Worm (Caenorhabditis elegans): ENCODE results near the gene srh-222.
"Not testable (repeated sequence)": the region's sequence is repeated elsewhere in the genome, so short reads cannot be mapped to it uniquely, and the experiment has no call there.

srh-222 gene

DNA sequence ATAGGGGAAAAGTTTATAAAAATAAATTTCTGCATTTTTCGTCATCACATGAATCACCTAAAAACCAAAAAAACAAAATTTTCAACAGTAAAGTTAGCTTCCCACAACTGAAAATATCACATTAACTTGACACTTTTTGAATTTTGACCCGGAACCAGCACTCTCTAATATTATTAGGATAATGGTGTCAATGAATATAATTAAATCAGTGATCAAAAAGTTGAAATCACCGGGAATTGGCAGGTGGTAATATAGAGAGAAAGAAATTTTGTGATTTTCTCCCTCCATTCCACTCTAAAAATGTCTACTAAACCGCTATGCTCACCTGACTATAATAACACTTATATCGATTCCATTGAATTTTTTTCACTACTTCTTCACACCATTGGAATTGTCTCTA lies at the start of gene srh-222:
srh-222 (plus strand) TSS at position 301 of the 400 bp plus-strand sequence.
- no peak for TF ChIP-seq C06A6.2 (GFP tag; conservative IDR thresholded peaks at IDR 0.05)
- no peak for TF ChIP-seq efl-1 (GFP tag; optimal IDR thresholded peaks at IDR 0.05)
- TF ChIP-seq gei-17 (GFP tag; optimal IDR thresholded peaks at IDR 0.05): no peak
- no peak for TF ChIP-seq chd-7 (tag; optimal IDR thresholded peaks at IDR 0.05)
- no peak for TF ChIP-seq egl-44 (GFP tag; IDR thresholded peaks at IDR 0.05)
- TF ChIP-seq let-607 (tag; optimal IDR thresholded peaks at IDR 0.05): no peak
- no peak for TF ChIP-seq madf-3 (GFP tag; IDR thresholded peaks at IDR 0.05)
- no peak for TF ChIP-seq let-526 (GFP tag; IDR thresholded peaks at IDR 0.05)
- no peak for TF ChIP-seq nfya-1 (tag; optimal IDR thresholded peaks at IDR 0.05; ENCODE audit: borderline replicate concordance, insufficient read depth)
- TF ChIP-seq B0261.1 (tag; optimal IDR thresholded peaks at IDR 0.05): no peak
- no peak for TF ChIP-seq ztf-25 (GFP tag; IDR thresholded peaks at IDR 0.05)
- no peak for TF ChIP-seq lin-54 (GFP tag; optimal IDR thresholded peaks at IDR 0.05)
- TF ChIP-seq hlh-12 (tag; optimal IDR thresholded peaks at IDR 0.05): no peak
- no peak for TF ChIP-seq hmg-1.2 (GFP tag; IDR thresholded peaks at IDR 0.05)
- no peak for TF ChIP-seq sdz-38 (tag; optimal IDR thresholded peaks at IDR 0.05)
- no peak for TF ChIP-seq ama-1 (optimal IDR thresholded peaks at IDR 0.05)
- TF ChIP-seq ama-1 (GFP tag; optimal IDR thresholded peaks at IDR 0.05): no peak
- TF ChIP-seq ztf-28 (GFP tag; IDR thresholded peaks at IDR 0.05): no peak
- no peak for TF ChIP-seq tlf-1 (GFP tag; optimal IDR thresholded peaks at IDR 0.05)
- TF ChIP-seq Y56A3A.18 (GFP tag; IDR thresholded peaks at IDR 0.05): no peak
- no peak for TF ChIP-seq T26A5.8 (tag; optimal IDR thresholded peaks at IDR 0.05)

DNA sequence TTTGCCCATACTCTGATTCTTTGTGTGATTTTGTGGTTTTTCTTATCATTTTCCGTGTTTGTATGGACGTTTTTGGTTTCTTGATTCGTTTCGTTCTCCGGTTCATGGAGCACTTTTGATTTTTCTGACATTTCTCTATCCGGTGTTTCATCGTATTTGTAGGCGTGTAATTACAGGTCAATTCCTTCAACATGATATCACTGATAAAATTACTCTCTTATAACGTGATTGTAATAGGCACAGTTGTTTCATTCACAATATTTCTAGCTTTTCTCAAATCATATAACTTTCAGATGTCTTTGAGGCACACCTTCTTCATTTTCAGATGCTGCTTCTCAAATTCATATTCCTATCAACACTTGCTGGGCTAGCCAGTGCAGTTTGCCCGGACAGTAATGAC lies 47.2 kb upstream of the srh-222 start, which contains the start of gene clec-70:
clec-70 (plus strand) TSS at position 301 of the 400 bp plus-strand sequence.
- TF ChIP-seq let-607 (tag; optimal IDR thresholded peaks at IDR 0.05); F22D6.2 (tag; optimal IDR thresholded peaks at IDR 0.05); ztf-28 (GFP tag; IDR thresholded peaks at IDR 0.05): not testable (repeated sequence)

DNA sequence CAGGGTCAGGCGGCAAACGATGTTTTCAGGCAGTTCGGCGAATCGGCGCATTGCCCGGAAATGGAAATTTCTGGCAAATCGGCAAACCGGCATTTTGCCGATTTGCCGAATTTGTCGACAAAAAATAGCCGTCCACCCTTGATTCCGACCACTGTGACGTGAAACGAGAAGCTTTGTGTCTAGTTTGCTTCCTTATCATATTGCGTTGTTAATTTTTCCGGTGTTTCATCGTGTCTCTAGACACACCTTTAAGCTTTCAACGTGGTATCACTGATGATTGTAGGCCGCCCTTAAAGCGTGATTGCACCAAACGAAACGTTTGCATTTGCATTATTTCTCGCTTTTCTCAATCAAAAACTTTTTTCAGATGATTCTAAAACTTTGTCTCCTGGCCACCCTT lies 42.5 kb upstream of the srh-222 start, which contains the start of gene clec-71:
clec-71 (plus strand) TSS at position 362 of the 400 bp plus-strand sequence.
- TF ChIP-seq dox-1 (GFP tag; IDR thresholded peaks at IDR 0.05) (no peak), B0336.3 (GFP tag; IDR thresholded peaks at IDR 0.05) (no peak), ama-1 (optimal IDR thresholded peaks at IDR 0.05) (no peak), ama-1 (GFP tag; optimal IDR thresholded peaks at IDR 0.05) (no peak), sea-2 (GFP tag; IDR thresholded peaks at IDR 0.05) (no peak)

DNA sequence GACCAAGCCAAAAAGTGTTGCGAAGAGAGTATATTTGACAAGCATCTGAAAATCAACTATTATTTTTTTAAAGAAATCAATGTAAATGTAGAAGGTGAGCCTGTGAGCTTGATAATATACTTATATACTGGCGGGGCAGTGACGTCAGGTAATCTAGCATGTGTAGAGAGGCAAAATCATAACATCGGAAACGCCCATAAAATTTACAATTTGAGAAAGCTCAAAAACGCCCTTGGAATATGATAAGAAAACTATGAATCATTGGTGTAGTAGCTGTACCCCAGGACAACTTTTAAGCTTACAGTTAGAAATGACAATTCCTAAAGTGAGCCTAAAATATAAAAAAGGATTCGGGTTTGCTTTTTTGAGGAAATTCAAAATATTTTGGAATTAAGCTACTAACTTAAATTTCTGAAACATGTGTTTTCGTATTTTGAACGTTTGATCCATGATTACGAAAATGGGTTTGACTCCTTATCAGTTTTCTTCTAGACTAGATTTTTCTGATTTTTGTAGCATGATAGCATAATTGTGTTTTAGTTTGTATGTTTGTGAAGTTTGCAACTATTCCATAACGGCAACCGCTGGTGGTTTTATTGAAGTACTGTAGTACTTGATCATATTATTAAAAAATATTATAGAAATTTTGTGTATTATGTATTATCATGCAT lies 37.8 kb upstream of the srh-222 start, which contains the start of gene clec-174:
clec-174 (minus strand) TSS at position 51 of the 671 bp plus-strand sequence.
- no peak for TF ChIP-seq nhr-179 (tag; optimal IDR thresholded peaks at IDR 0.05)
- no peak for TF ChIP-seq pbrm-1 (GFP tag; IDR thresholded peaks at IDR 0.05)
- TF ChIP-seq lin-26 (GFP tag; IDR thresholded peaks at IDR 0.05): no peak
- no peak for TF ChIP-seq F39B2.1 (GFP tag; IDR thresholded peaks at IDR 0.05)
- no peak for TF ChIP-seq athp-1 (tag; optimal IDR thresholded peaks at IDR 0.05)
- no peak for TF ChIP-seq dpl-1 (GFP tag; optimal IDR thresholded peaks at IDR 0.05)
- TF ChIP-seq Y56A3A.18 (GFP tag; IDR thresholded peaks at IDR 0.05): no peak

DNA sequence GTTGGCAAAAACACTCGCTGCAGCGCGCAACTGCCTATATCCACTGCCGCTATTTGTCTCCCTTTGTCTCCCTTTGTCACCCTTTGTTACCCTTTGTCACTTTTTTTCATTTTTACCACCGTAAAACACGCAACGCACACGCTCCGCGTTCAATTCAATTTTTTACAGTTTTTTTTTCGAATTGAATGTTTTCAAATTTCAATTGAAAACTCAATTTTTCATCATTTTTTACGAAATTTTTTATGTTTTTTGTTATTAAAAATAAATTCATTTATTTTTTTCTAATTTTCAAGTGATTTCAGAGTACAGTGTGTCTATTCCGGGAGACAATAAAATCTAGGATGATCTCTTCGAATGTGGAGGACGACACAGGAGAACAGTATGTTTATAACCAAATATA lies 36.6 kb upstream of the srh-222 start, which contains the start of gene Y46C8AL.11:
Y46C8AL.11 (plus strand) TSS at position 301 of the 400 bp plus-strand sequence.
- no peak for TF ChIP-seq dpl-1 (GFP tag; optimal IDR thresholded peaks at IDR 0.05)
- TF ChIP-seq hrde-1 (tag; optimal IDR thresholded peaks at IDR 0.05; ENCODE audit: borderline replicate concordance): no peak
- no peak for TF ChIP-seq ztf-28 (GFP tag; IDR thresholded peaks at IDR 0.05)
- TF ChIP-seq sdz-38 (tag; optimal IDR thresholded peaks at IDR 0.05): no peak
- TF ChIP-seq ceh-40 (GFP tag; IDR thresholded peaks at IDR 0.05): no peak
- TF ChIP-seq nfya-2 (GFP tag; IDR thresholded peaks at IDR 0.05): no peak
- TF ChIP-seq mxl-1 (tag; optimal IDR thresholded peaks at IDR 0.05): no peak
- TF ChIP-seq Y53F4B.3 (GFP tag; IDR thresholded peaks at IDR 0.05): no peak
- TF ChIP-seq lin-54 (GFP tag; optimal IDR thresholded peaks at IDR 0.05): no peak
- TF ChIP-seq chd-7 (tag; optimal IDR thresholded peaks at IDR 0.05): no peak
- no peak for TF ChIP-seq rec-8 (tag; optimal IDR thresholded peaks at IDR 0.05)
- no peak for TF ChIP-seq bed-2 (GFP tag; IDR thresholded peaks at IDR 0.05)
- no peak for TF ChIP-seq ceh-79 (tag; optimal IDR thresholded peaks at IDR 0.05)
- TF ChIP-seq pbrm-1 (GFP tag; IDR thresholded peaks at IDR 0.05): no peak
- no peak for TF ChIP-seq snpc-3.4 (tag; optimal IDR thresholded peaks at IDR 0.05)
- no peak for TF ChIP-seq bed-1 (GFP tag; IDR thresholded peaks at IDR 0.05)
- TF ChIP-seq mes-4 (tag; optimal IDR thresholded peaks at IDR 0.05): no peak

Data from whole organism, young adult.